Fruit fly (Drosophila melanogaster) whole organism, adult: ENCODE data around the gene Ns4.

Experiments
- CG11617 ChIP-seq: fragments of 200-800 bp; sonication (Bioruptor generic); optimal IDR thresholded peaks from 2 replicates; lab custom pipeline; 2017; ENCODE audit warnings: mild to moderate bottlenecking, missing biosample characterization, missing genetic modification reagents, missing genetic modification characterization
- CG1620 ChIP-seq: fragments of 200-800 bp; sonication (Bioruptor generic); optimal IDR thresholded peaks from 2 replicates; lab custom pipeline; 2016; ENCODE audit warnings: missing biosample characterization, missing genetic modification characterization
- CG7045 ChIP-seq: fragments of 200-800 bp; sonication (Bioruptor generic); optimal IDR thresholded peaks from 2 replicates; lab custom pipeline; 2017; ENCODE audit warnings: missing biosample characterization, mild to moderate bottlenecking, missing genetic modification characterization
- CG7101 ChIP-seq: fragments of 200-800 bp; sonication (Bioruptor generic); optimal IDR thresholded peaks from 2 replicates; lab custom pipeline; 2018; ENCODE audit warnings: missing biosample characterization, mild to moderate bottlenecking, missing genetic modification characterization, moderate library complexity
- Clk ChIP-seq: fragments of 200-800 bp; sonication (Bioruptor generic); optimal IDR thresholded peaks from 2 replicates; lab custom pipeline; 2017; ENCODE audit warnings: missing biosample characterization, missing genetic modification characterization
- Crg-1 ChIP-seq: fragments of 200-800 bp; sonication (Bioruptor generic); optimal IDR thresholded peaks from 2 replicates; lab custom pipeline; 2016; ENCODE audit warnings: missing biosample characterization, missing genetic modification characterization
- bab1 ChIP-seq: fragments of 200-800 bp; sonication (Bioruptor generic); optimal IDR thresholded peaks from 3 replicates; lab custom pipeline; 2019; ENCODE audit warnings: missing biosample characterization, mild to moderate bottlenecking, missing genetic modification characterization, moderate library complexity
- cnc ChIP-seq, 2 experiments: fragments of >200 bp; optimal IDR thresholded peaks; 2 replicates each; lab custom pipeline; 2017
- kay ChIP-seq: fragments of 200-800 bp; sonication (Bioruptor generic); peaks from one replicate; lab custom pipeline; 2016; ENCODE audit warnings: missing biosample characterization, missing genetic modification characterization, borderline replicate concordance
- ovo ChIP-seq: fragments of 200-800 bp; sonication (Bioruptor generic); optimal IDR thresholded peaks from 2 replicates; lab custom pipeline; 2016; ENCODE audit warnings: missing biosample characterization, missing genetic modification characterization
- tj ChIP-seq: fragments of 200-800 bp; sonication (Bioruptor generic); optimal IDR thresholded peaks from 3 replicates; lab custom pipeline; 2017; ENCODE audit warnings: missing biosample characterization, mild to moderate bottlenecking, missing genetic modification characterization, moderate library complexity

DNA sequence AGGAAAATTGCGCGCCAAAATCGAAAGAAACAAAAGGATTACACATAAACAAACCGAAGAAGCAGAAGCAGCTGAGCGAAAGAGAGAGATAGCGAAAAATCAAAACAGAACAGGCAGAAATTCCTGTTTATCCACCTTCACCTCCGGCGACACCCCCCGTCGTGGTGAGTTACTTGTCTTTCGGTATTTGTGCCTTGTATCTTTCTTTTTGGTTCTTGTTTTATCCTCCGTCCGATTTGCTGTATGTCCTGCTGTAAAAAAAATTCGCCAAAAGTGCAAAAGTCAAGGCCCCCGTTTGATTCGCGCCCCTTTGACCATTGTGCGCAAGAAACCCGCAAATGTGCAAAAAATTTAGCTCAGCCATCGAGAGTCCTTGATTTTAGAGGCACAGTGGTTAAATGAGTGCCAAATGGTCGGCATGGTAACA lies 46.1 kb downstream of the Ns4 start:
- TF ChIP-seq kay (GFP tag; lab: Kevin White, UChicago) (no peak), cnc (optimal IDR thresholded peaks at IDR 0.05; lab: Kevin White, UChicago) (no peak), CG11617 (GFP tag; lab: Kevin White, UChicago) (no peak), CG7101 (no peak), bab1 (GFP tag; lab: Kevin White, UChicago) (no peak), tj (no peak), Crg-1 (no peak), Clk (no peak), CG7045 (no peak), CG1620 (GFP tag; lab: Kevin White, UChicago) (no peak), ovo (no peak)
